Worm (Caenorhabditis elegans) whole organism, L3 larva: ENCODE measurements around the gene col-33.

ENCODE experiments used
- ZK546.5 ChIP-seq: sonication (generic microtip); optimal IDR thresholded peaks from 2 replicates; lab custom pipeline; 2017; ENCODE audit warnings: missing biosample characterization, missing genetic modification characterization
- aly-2 ChIP-seq: fragments of 150-350 bp; optimal IDR thresholded peaks from 2 replicates; lab custom pipeline; 2014; ENCODE audit warnings: missing biosample characterization, missing genetic modification characterization
- ama-1 ChIP-seq: fragments of 150-350 bp; optimal IDR thresholded peaks from 2 replicates; lab custom pipeline; 2018
- ceh-16 ChIP-seq: sonication (generic microtip); optimal IDR thresholded peaks from 2 replicates; lab custom pipeline; 2017; ENCODE audit warnings: missing biosample characterization, missing genetic modification characterization
- ceh-82 ChIP-seq: fragments of 150-350 bp; optimal IDR thresholded peaks from 2 replicates; lab custom pipeline; 2014; ENCODE audit warnings: missing biosample characterization, missing genetic modification characterization
- ceh-9 ChIP-seq: sonication (generic microtip); optimal IDR thresholded peaks from 2 replicates; lab custom pipeline; 2018; ENCODE audit warnings: missing biosample characterization, missing genetic modification characterization
- daf-12 ChIP-seq: fragments of 150-350 bp; optimal IDR thresholded peaks from 2 replicates; lab custom pipeline; 2014; ENCODE audit warnings: missing biosample characterization, missing genetic modification reagents, missing genetic modification characterization
- egl-27 ChIP-seq: sonication (generic microtip); optimal IDR thresholded peaks from 4 replicates; lab custom pipeline; 2017; ENCODE audit warnings: missing biosample characterization, missing genetic modification reagents, missing genetic modification characterization
- elt-1 ChIP-seq: fragments of 150-350 bp; optimal IDR thresholded peaks from 2 replicates; lab custom pipeline; 2014; ENCODE audit warnings: missing biosample characterization, missing genetic modification characterization
- elt-2 ChIP-seq: sonication (generic microtip); optimal IDR thresholded peaks from 2 replicates; lab custom pipeline; 2016; ENCODE audit warnings: missing genetic modification reagents, mild to moderate bottlenecking, missing genetic modification characterization, missing compliant biosample characterization
- elt-3 ChIP-seq, 3 experiments: fragments of 150-350 bp in 1 of 3; sonication (generic microtip) in 2 of 3; optimal IDR thresholded peaks; 2 replicates in 2 of 3; 4 replicates in 1 of 3; lab custom pipeline; 2014 to 2017; ENCODE audit warnings: missing biosample characterization in 3 of 3, missing genetic modification characterization in 3 of 3
- fkh-10 ChIP-seq: sonication (generic microtip); optimal IDR thresholded peaks from 2 replicates; lab custom pipeline; 2017; ENCODE audit warnings: missing biosample characterization, missing genetic modification reagents, missing genetic modification characterization
- lsy-12 ChIP-seq: sonication (generic microtip); optimal IDR thresholded peaks from 2 replicates; lab custom pipeline; 2016; ENCODE audit warnings: mild to moderate bottlenecking, missing genetic modification characterization, missing compliant biosample characterization
- mml-1 ChIP-seq: fragments of 150-350 bp; sonication (generic microtip); optimal IDR thresholded peaks from 3 replicates; lab custom pipeline; 2014; ENCODE audit warnings: missing biosample characterization, missing genetic modification characterization
- nfya-1 ChIP-seq: sonication (generic microtip); optimal IDR thresholded peaks from 2 replicates; lab custom pipeline; 2017; ENCODE audit warnings: missing genetic modification characterization, mild to moderate bottlenecking, missing compliant biosample characterization, antibody characterized with exemption, moderate library complexity; ENCODE audit not compliant: insufficient read depth
- nhr-12 ChIP-seq: fragments of 150-350 bp; optimal IDR thresholded peaks from 2 replicates; lab custom pipeline; 2014; ENCODE audit warnings: missing biosample characterization, missing genetic modification characterization
- nhr-23 ChIP-seq: fragments of 150-350 bp; optimal IDR thresholded peaks from 2 replicates; lab custom pipeline; 2014; ENCODE audit warnings: missing biosample characterization, missing genetic modification reagents, missing genetic modification characterization
- nhr-28 ChIP-seq: fragments of 150-350 bp; optimal IDR thresholded peaks from 2 replicates; lab custom pipeline; 2014; ENCODE audit warnings: missing biosample characterization, missing genetic modification characterization
- nhr-67 ChIP-seq: fragments of 150-350 bp; optimal IDR thresholded peaks from 2 replicates; lab custom pipeline; 2014; ENCODE audit warnings: missing biosample characterization, missing genetic modification characterization
- nhr-76 ChIP-seq: fragments of 150-350 bp; sonication (generic microtip); optimal IDR thresholded peaks from 5 replicates; lab custom pipeline; 2014; ENCODE audit warnings: missing biosample characterization, missing genetic modification characterization
- nhr-77 ChIP-seq: fragments of 150-350 bp; optimal IDR thresholded peaks from 2 replicates; lab custom pipeline; 2014; ENCODE audit warnings: missing biosample characterization, missing genetic modification characterization
- pha-4 ChIP-seq: fragments of 150-350 bp; optimal IDR thresholded peaks from 2 replicates; lab custom pipeline; 2014; ENCODE audit warnings: missing biosample characterization, missing genetic modification reagents, missing genetic modification characterization
- pqm-1 ChIP-seq: fragments of 150-350 bp; optimal IDR thresholded peaks from 2 replicates; lab custom pipeline; 2017; ENCODE audit warnings: missing biosample characterization, missing genetic modification characterization, inconsistent platforms
- sea-2 ChIP-seq: fragments of 150-350 bp; sonication (generic microtip); optimal IDR thresholded peaks from 4 replicates; lab custom pipeline; 2014; ENCODE audit warnings: missing biosample characterization, missing genetic modification reagents, missing genetic modification characterization
- tbx-2 ChIP-seq: sonication (generic microtip); optimal IDR thresholded peaks from 2 replicates; lab custom pipeline; 2016; ENCODE audit warnings: mild to moderate bottlenecking, missing genetic modification characterization, missing compliant biosample characterization
- unc-39 ChIP-seq: sonication (generic microtip); optimal IDR thresholded peaks from 4 replicates; lab custom pipeline; 2017; ENCODE audit warnings: missing biosample characterization, missing genetic modification characterization
- ztf-11 ChIP-seq: fragments of 150-350 bp; optimal IDR thresholded peaks from 2 replicates; lab custom pipeline; 2014; ENCODE audit warnings: missing biosample characterization, missing genetic modification characterization

Gene col-33

ce11 chrIV:4306317-4306716 lies 43.2 kb downstream of the col-33 start:
- TF ChIP-seq pqm-1 (tag; lab: Kevin White, UChicago): no peak
- no peak for TF ChIP-seq sea-2 (GFP tag; lab: Kevin White, UChicago)
- TF ChIP-seq fkh-10: no peak
- TF ChIP-seq nhr-77: no peak
- no peak for TF ChIP-seq lsy-12
- TF ChIP-seq nhr-23 (tag; lab: Kevin White, UChicago): no peak
- TF ChIP-seq egl-27 (tag; lab: Kevin White, UChicago): no peak
- no peak for TF ChIP-seq pha-4
- TF ChIP-seq daf-12 (tag; lab: Kevin White, UChicago): no peak
- TF ChIP-seq ama-1: no peak
- TF ChIP-seq tbx-2 (tag; lab: Kevin White, UChicago): no peak
- TF ChIP-seq elt-1 (tag; lab: Kevin White, UChicago): no peak
- no peak for TF ChIP-seq ceh-9
- no peak for TF ChIP-seq ceh-82 (tag; lab: Kevin White, UChicago)
- TF ChIP-seq nhr-67 (tag; lab: Kevin White, UChicago): no peak
- TF ChIP-seq aly-2: no peak
- TF ChIP-seq nfya-1: no peak
- no peak for TF ChIP-seq nhr-28 (tag; lab: Kevin White, UChicago)

ce11 chrIV:4307227-4307946 lies 44.3 kb downstream of the col-33 start, which contains the start of gene set-9:
set-9 (plus strand) TSS chrIV:4307896.
- TF ChIP-seq tbx-2 (tag; lab: Kevin White, UChicago) (no peak), ztf-11 (tag; lab: Kevin White, UChicago) (no peak), pha-4 (no peak), ZK546.5 (tag; lab: Kevin White, UChicago) (no peak), elt-3 (tag; optimal IDR thresholded peaks at IDR 0.05; lab: Kevin White, UChicago) (no peak), nhr-77 (no peak), ceh-9 (no peak), nhr-12 (tag; lab: Kevin White, UChicago) (no peak), ceh-16 (no peak), mml-1 (tag; lab: Kevin White, UChicago) (no peak), nfya-1 (no peak), unc-39 (tag; lab: Kevin White, UChicago) (no peak), elt-2 (no peak), egl-27 (tag; lab: Kevin White, UChicago) (no peak), nhr-76 (tag; lab: Kevin White, UChicago) (no peak), ama-1 (no peak)
